Fruit fly (Drosophila melanogaster) whole organism, embryonic: ENCODE measurements around the gene crq.

Experiments
- Abd-B ChIP-seq: fragments of 200-800 bp; sonication (Bioruptor generic); optimal IDR thresholded peaks from 2 replicates; lab custom pipeline; 2018; ENCODE audit warnings: missing biosample characterization, mild to moderate bottlenecking, missing genetic modification characterization, moderate library complexity
- Ada2b ChIP-seq: fragments of 200-800 bp; sonication (Bioruptor generic); IDR thresholded peaks from 2 replicates; pipeline ENCODE4 v1.3.6; 2022; ENCODE audit warnings: missing biosample characterization, missing genetic modification characterization
- Bgb ChIP-seq: fragments of 200-800 bp; sonication (Bioruptor generic); IDR thresholded peaks from 2 replicates; pipeline ENCODE4 v1.3.6; 2022; ENCODE audit warnings: missing biosample characterization, missing genetic modification characterization; ENCODE audit not compliant: partially characterized antibody
- CG1024 ChIP-seq: fragments of 200-800 bp; sonication (Bioruptor generic); IDR thresholded peaks from 2 replicates; pipeline ENCODE4 v1.3.6; 2022; ENCODE audit warnings: missing biosample characterization, missing genetic modification characterization
- CG10366 ChIP-seq: fragments of 200-800 bp; sonication (Bioruptor generic); IDR thresholded peaks from 2 replicates; pipeline ENCODE4 v1.3.6; 2022; ENCODE audit warnings: missing biosample characterization, missing genetic modification characterization
- CG12299 ChIP-seq: fragments of 200-800 bp; sonication (Bioruptor generic); optimal IDR thresholded peaks from 2 replicates; lab custom pipeline; 2018; ENCODE audit warnings: missing biosample characterization, mild to moderate bottlenecking, missing genetic modification characterization
- CG13775 ChIP-seq: fragments of 200-800 bp; sonication (Bioruptor generic); optimal IDR thresholded peaks from 3 replicates; lab custom pipeline; 2017; ENCODE audit warnings: missing biosample characterization, mild to moderate bottlenecking, missing genetic modification characterization
- CG15073 ChIP-seq: fragments of 200-800 bp; sonication (Bioruptor generic); optimal IDR thresholded peaks from 2 replicates; lab custom pipeline; 2016; ENCODE audit warnings: missing biosample characterization, missing genetic modification characterization
- CG2199 ChIP-seq: fragments of 200-800 bp; sonication (Bioruptor generic); IDR thresholded peaks from 3 replicates; pipeline ENCODE4 v1.3.6; 2022; ENCODE audit warnings: missing biosample characterization, missing genetic modification characterization
- CG3065 ChIP-seq: fragments of 200-800 bp; sonication (Bioruptor generic); optimal IDR thresholded peaks from 2 replicates; lab custom pipeline; 2016; ENCODE audit warnings: missing biosample characterization, missing genetic modification characterization
- CG32772 ChIP-seq: fragments of 200-800 bp; sonication (Bioruptor generic); IDR thresholded peaks from 2 replicates; pipeline ENCODE4 v1.3.6; 2022; ENCODE audit warnings: missing biosample characterization, missing genetic modification characterization
- CG4820 ChIP-seq: fragments of 200-800 bp; sonication (Bioruptor generic); optimal IDR thresholded peaks from 3 replicates; lab custom pipeline; 2016; ENCODE audit warnings: missing biosample characterization, missing genetic modification characterization
- CG6175 ChIP-seq: fragments of 200-800 bp; sonication (Bioruptor generic); IDR thresholded peaks from 3 replicates; pipeline ENCODE4 v1.3.6; 2022; ENCODE audit warnings: missing biosample characterization, missing genetic modification characterization
- CG6813 ChIP-seq: fragments of 200-800 bp; sonication (Bioruptor generic); optimal IDR thresholded peaks from 2 replicates; lab custom pipeline; 2017; ENCODE audit warnings: missing biosample characterization, missing genetic modification characterization, mild to moderate bottlenecking, moderate library complexity, missing genetic modification reagents
- CG7357 ChIP-seq: fragments of 200-800 bp; sonication (Bioruptor generic); IDR thresholded peaks from 3 replicates; pipeline ENCODE4 v1.3.6; 2022; ENCODE audit warnings: missing biosample characterization, missing genetic modification characterization
- CG9727 ChIP-seq: fragments of 200-800 bp; sonication (Bioruptor generic); optimal IDR thresholded peaks from 3 replicates; lab custom pipeline; 2017; ENCODE audit warnings: missing biosample characterization, mild to moderate bottlenecking, missing genetic modification characterization
- CTCF ChIP-seq: fragments of 200-800 bp; sonication (Bioruptor generic); optimal IDR thresholded peaks from 2 replicates; lab custom pipeline; 2017; ENCODE audit warnings: missing biosample characterization, mild to moderate bottlenecking, missing genetic modification characterization, moderate library complexity
- CkIIα-i1 ChIP-seq: fragments of 200-800 bp; sonication (Bioruptor generic); IDR thresholded peaks from 2 replicates; pipeline ENCODE4 v1.3.6; 2022; ENCODE audit warnings: missing biosample characterization, missing genetic modification characterization
- E2f1 ChIP-seq: fragments of 200-800 bp; sonication (Bioruptor generic); IDR thresholded peaks from 2 replicates; pipeline ENCODE4 v1.3.6; 2022; ENCODE audit warnings: missing biosample characterization, missing genetic modification characterization
- Gsc ChIP-seq: fragments of 200-800 bp; sonication (Bioruptor generic); IDR thresholded peaks from 2 replicates; pipeline ENCODE4 v1.3.6; 2022; ENCODE audit warnings: missing biosample characterization, missing genetic modification characterization
- H15 ChIP-seq: fragments of 200-800 bp; sonication (Bioruptor generic); IDR thresholded peaks from 3 replicates; pipeline ENCODE4 v1.3.6; 2022; ENCODE audit warnings: missing biosample characterization, missing genetic modification characterization
- Hey ChIP-seq: fragments of 200-800 bp; sonication (Bioruptor generic); optimal IDR thresholded peaks from 3 replicates; lab custom pipeline; 2018; ENCODE audit warnings: missing biosample characterization, mild to moderate bottlenecking, missing genetic modification characterization
- Lpt ChIP-seq: fragments of >200 bp; optimal IDR thresholded peaks from 2 replicates; lab custom pipeline; 2018; ENCODE audit warnings: missing biosample characterization, missing genetic modification characterization
- NfI ChIP-seq: fragments of 200-800 bp; sonication (Bioruptor generic); optimal IDR thresholded peaks from 3 replicates; lab custom pipeline; 2018; ENCODE audit warnings: missing biosample characterization, mild to moderate bottlenecking, missing genetic modification characterization, moderate library complexity
- Oaz ChIP-seq: fragments of 200-800 bp; sonication (Bioruptor generic); IDR thresholded peaks from 2 replicates; pipeline ENCODE4 v1.3.6; 2022; ENCODE audit warnings: missing biosample characterization, missing genetic modification characterization
- Ptx1 ChIP-seq: fragments of 200-800 bp; sonication (Bioruptor generic); IDR thresholded peaks from 2 replicates; pipeline ENCODE4 v1.3.6; 2022; ENCODE audit warnings: missing biosample characterization, missing genetic modification characterization
- Scr ChIP-seq: fragments of 200-800 bp; sonication (Bioruptor generic); IDR thresholded peaks from 2 replicates; pipeline ENCODE4 v1.3.6; 2022; ENCODE audit warnings: missing biosample characterization, missing genetic modification characterization; ENCODE audit not compliant: partially characterized antibody
- Sry-δ ChIP-seq: fragments of 200-800 bp; sonication (Bioruptor generic); optimal IDR thresholded peaks from 2 replicates; lab custom pipeline; 2016; ENCODE audit warnings: missing biosample characterization, missing genetic modification characterization
- Stat92E ChIP-seq, 3 experiments: fragments of >200 bp in 2 of 3; fragments of 200-800 bp in 1 of 3; sonication (Bioruptor generic) in 1 of 3; optimal IDR thresholded peaks; 2 replicates each; lab custom pipeline; 2017 to 2019; ENCODE audit warnings: missing biosample characterization in 3 of 3, missing genetic modification characterization in 3 of 3, mild to moderate bottlenecking in 1 of 3, moderate library complexity in 1 of 3
- aop ChIP-seq: fragments of 200-800 bp; sonication (Bioruptor generic); IDR thresholded peaks from 2 replicates; pipeline ENCODE4 v1.3.6; 2022; ENCODE audit warnings: missing biosample characterization, missing genetic modification characterization
- ara ChIP-seq: fragments of 200-800 bp; sonication (Bioruptor generic); IDR thresholded peaks from 2 replicates; pipeline ENCODE4 v1.3.6; 2022; ENCODE audit warnings: missing biosample characterization, missing genetic modification characterization
- chif ChIP-seq, 2 experiments: fragments of 200-800 bp; sonication (Bioruptor generic); optimal IDR thresholded peaks; 3 replicates each; lab custom pipeline; 2016; ENCODE audit warnings: missing biosample characterization in 2 of 2, missing genetic modification characterization in 2 of 2
- cwo ChIP-seq: fragments of 200-800 bp; sonication (Bioruptor generic); optimal IDR thresholded peaks from 3 replicates; lab custom pipeline; 2017; ENCODE audit warnings: missing biosample characterization, missing genetic modification characterization, mild to moderate bottlenecking, moderate library complexity, missing genetic modification reagents
- ewg ChIP-seq: fragments of 200-800 bp; sonication (Bioruptor generic); optimal IDR thresholded peaks from 3 replicates; lab custom pipeline; 2017; ENCODE audit warnings: mild to moderate bottlenecking, missing biosample characterization, missing genetic modification reagents, missing genetic modification characterization
- hth ChIP-seq: fragments of >200 bp; optimal IDR thresholded peaks from 2 replicates; lab custom pipeline; 2017; ENCODE audit warnings: inconsistent platforms
- ind ChIP-seq: fragments of 200-800 bp; sonication (Bioruptor generic); optimal IDR thresholded peaks from 3 replicates; lab custom pipeline; 2016; ENCODE audit warnings: missing biosample characterization, missing genetic modification characterization
- lab ChIP-seq: fragments of 200-800 bp; sonication (Bioruptor generic); optimal IDR thresholded peaks from 3 replicates; lab custom pipeline; 2017; ENCODE audit warnings: missing biosample characterization, missing genetic modification characterization, mild to moderate bottlenecking, moderate library complexity, missing genetic modification reagents
- pb ChIP-seq: fragments of 200-800 bp; sonication (Bioruptor generic); optimal IDR thresholded peaks from 3 replicates; lab custom pipeline; 2016; ENCODE audit warnings: missing biosample characterization, missing genetic modification characterization
- phol ChIP-seq: fragments of 200-800 bp; sonication (Bioruptor generic); optimal IDR thresholded peaks from 3 replicates; lab custom pipeline; 2018; ENCODE audit warnings: missing biosample characterization, mild to moderate bottlenecking, missing genetic modification characterization, moderate library complexity
- ranshi ChIP-seq: fragments of 200-800 bp; sonication (Bioruptor generic); IDR thresholded peaks from 2 replicates; pipeline ENCODE4 v1.3.6; 2022; ENCODE audit warnings: missing biosample characterization, missing genetic modification characterization
- run ChIP-seq: fragments of 200-800 bp; sonication (Bioruptor generic); optimal IDR thresholded peaks from 3 replicates; lab custom pipeline; 2018; ENCODE audit warnings: missing biosample characterization, mild to moderate bottlenecking, missing genetic modification characterization
- sd ChIP-seq: fragments of 200-800 bp; sonication (Bioruptor generic); optimal IDR thresholded peaks from 3 replicates; lab custom pipeline; 2018; ENCODE audit warnings: missing biosample characterization, mild to moderate bottlenecking, missing genetic modification characterization, moderate library complexity
- sima ChIP-seq: fragments of 200-800 bp; sonication (Bioruptor generic); optimal IDR thresholded peaks from 2 replicates; lab custom pipeline; 2016; ENCODE audit warnings: missing biosample characterization, missing genetic modification characterization
- ssp ChIP-seq: fragments of 200-800 bp; sonication (Bioruptor generic); IDR thresholded peaks from 2 replicates; pipeline ENCODE4 v1.3.6; 2022; ENCODE audit warnings: missing biosample characterization, missing genetic modification characterization
- tgo ChIP-seq: fragments of 200-800 bp; sonication (Bioruptor generic); IDR thresholded peaks from 3 replicates; pipeline ENCODE4 v1.3.6; 2022; ENCODE audit warnings: missing biosample characterization, missing genetic modification characterization
- tll ChIP-seq, 2 experiments: fragments of 200-800 bp in 1 of 2; fragments of >200 bp in 1 of 2; sonication (Bioruptor generic) in 1 of 2; optimal IDR thresholded peaks; 2 replicates each; lab custom pipeline; 2017 to 2019; ENCODE audit warnings: missing biosample characterization in 2 of 2, missing genetic modification characterization in 2 of 2, mild to moderate bottlenecking in 1 of 2, moderate library complexity in 1 of 2
- zen2 ChIP-seq: fragments of 200-800 bp; sonication (Bioruptor generic); IDR thresholded peaks from 3 replicates; pipeline ENCODE4 v1.3.6; 2022; ENCODE audit warnings: missing biosample characterization, missing genetic modification characterization; ENCODE audit not compliant: partially characterized antibody

The crq gene

DNA sequence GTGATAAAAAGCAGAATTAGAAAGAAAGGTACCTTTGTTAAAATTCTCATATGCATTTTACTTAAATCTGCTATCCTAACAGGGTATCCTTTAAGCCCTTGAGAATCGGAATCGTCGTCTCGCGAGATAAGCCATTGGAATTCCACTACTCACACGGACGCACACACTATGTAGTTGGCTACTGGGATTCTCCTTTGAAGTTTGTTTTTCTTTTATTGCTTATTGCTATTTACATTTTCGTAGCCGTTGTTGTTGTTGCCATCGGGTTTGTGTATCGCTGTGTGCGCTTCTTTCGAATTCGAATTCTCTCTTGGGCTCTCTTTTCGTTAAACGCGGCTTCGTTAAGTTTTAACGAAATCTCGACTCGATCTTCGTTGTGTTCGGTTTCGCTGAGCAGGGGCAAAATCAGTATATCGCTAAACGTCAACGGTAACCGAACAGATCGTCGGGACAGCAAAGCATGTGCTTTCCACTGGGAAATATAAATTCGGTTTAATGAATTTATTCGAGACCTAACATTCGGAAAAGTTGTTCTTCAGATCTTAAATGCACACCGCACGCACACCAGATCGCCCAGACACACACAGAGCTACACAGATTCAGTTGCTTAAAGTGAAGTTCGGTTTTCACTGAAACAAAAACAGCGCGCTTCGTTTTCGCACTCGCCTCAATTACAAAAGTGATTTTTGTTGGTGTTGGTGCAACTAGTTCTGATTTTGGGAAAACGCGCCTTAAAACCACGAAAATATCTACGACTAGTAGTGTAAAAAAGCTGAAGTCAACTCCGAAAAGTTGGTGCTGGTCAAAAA is 21.8 kb downstream of the crq start, which contains the start of gene ex (continued):
- TF ChIP-seq aop (GFP tag; lab: Robert Waterston, UW) (no peak), Scr (GFP tag; lab: Robert Waterston, UW) (no peak), Bgb (GFP tag; lab: Robert Waterston, UW) (no peak), ind (GFP tag; lab: Kevin White, UChicago) (no peak), pb (GFP tag; lab: Kevin White, UChicago) (peak; percentile 30), NfI (GFP tag; lab: Kevin White, UChicago) (peak; percentile 35), CG1024 (GFP tag; lab: Robert Waterston, UW) (no peak), Lpt (no peak), CG9727 (GFP tag; lab: Kevin White, UChicago) (peak; percentile 50), Ptx1 (GFP tag; lab: Robert Waterston, UW) (no peak), run (tag; lab: Kevin White, UChicago) (peak; percentile 26), Sry-δ (GFP tag; lab: Kevin White, UChicago) (no peak), zen2 (peak; percentile 52; the same call in 2 of the 3 replicates), Abd-B (GFP tag; lab: Kevin White, UChicago) (no peak), E2f1 (GFP tag; lab: Robert Waterston, UW) (peak; percentile 19; the same call in 1 of the 2 replicates), ara (GFP tag; lab: Robert Waterston, UW) (no peak; the same call in 1 of the 2 replicates), hth (lab: Kevin White, UChicago) (no peak), ewg (GFP tag; lab: Kevin White, UChicago) (peak; percentile 37), Hey (tag; lab: Kevin White, UChicago) (peak; percentile 73), H15 (no peak), CkIIα-i1 (GFP tag; lab: Robert Waterston, UW) (no peak), tll (GFP tag; optimal IDR thresholded peaks at IDR 0.05; lab: Kevin White, UChicago) (no peak), CG10366 (GFP tag; lab: Robert Waterston, UW) (no peak), CG6175 (GFP tag; lab: Robert Waterston, UW) (no peak), CG7357 (no peak), Gsc (GFP tag; lab: Robert Waterston, UW) (no peak), tgo (GFP tag; lab: Robert Waterston, UW) (no peak), CG15073 (GFP tag; lab: Kevin White, UChicago) (no peak), CG4820 (GFP tag; lab: Kevin White, UChicago) (no peak), phol (tag; lab: Kevin White, UChicago) (no peak), Stat92E (GFP tag; optimal IDR thresholded peaks at IDR 0.05; lab: Kevin White, UChicago) (peak in 1 of 3 experiments; percentile 10), ssp (GFP tag; lab: Robert Waterston, UW) (no peak), chif (GFP tag; optimal IDR thresholded peaks at IDR 0.05; lab: Kevin White, UChicago) (peak in 1 of 2 experiments; percentile 37), CTCF (peak; percentile 3), ranshi (GFP tag; lab: Robert Waterston, UW) (no peak; the same call in 1 of the 2 replicates), CG2199 (GFP tag; lab: Robert Waterston, UW) (no peak), lab (GFP tag; lab: Kevin White, UChicago) (peak; percentile 84), sd (peak; percentile 67), CG3065 (GFP tag; lab: Kevin White, UChicago) (no peak), cwo (GFP tag; lab: Kevin White, UChicago) (peak; percentile 40), CG32772 (GFP tag; lab: Robert Waterston, UW) (no peak), sima (GFP tag; lab: Kevin White, UChicago) (no peak), CG6813 (GFP tag; lab: Kevin White, UChicago) (peak; percentile 85), Ada2b (GFP tag; lab: Robert Waterston, UW) (no peak), Oaz (no peak), CG12299 (tag; lab: Kevin White, UChicago) (peak; percentile 65), CG13775 (GFP tag; lab: Kevin White, UChicago) (no peak)
